Worm (Caenorhabditis elegans) whole organism, L1 larva: ENCODE results near the gene ivd-1.
A peak's percentile ranks its signal among the peaks of the same experiment; 100 is the strongest.

Source experiments
- C34B4.2 ChIP-seq: sonication (generic microtip); optimal IDR thresholded peaks from 2 replicates; lab custom pipeline; 2017; ENCODE audit warnings: mild to moderate bottlenecking, missing genetic modification characterization, missing compliant biosample characterization
- F16B12.6 ChIP-seq: fragments of 150-350 bp; optimal IDR thresholded peaks from 2 replicates; lab custom pipeline; 2014; ENCODE audit warnings: missing biosample characterization, missing genetic modification characterization
- aly-2 ChIP-seq: fragments of 150-350 bp; optimal IDR thresholded peaks from 2 replicates; lab custom pipeline; 2014; ENCODE audit warnings: missing biosample characterization, missing genetic modification characterization
- blmp-1 ChIP-seq: fragments of 150-350 bp; optimal IDR thresholded peaks from 2 replicates; lab custom pipeline; 2014; ENCODE audit warnings: missing biosample characterization, missing genetic modification characterization
- ceh-90 ChIP-seq: sonication (generic microtip); optimal IDR thresholded peaks from 2 replicates; lab custom pipeline; 2016; ENCODE audit warnings: missing genetic modification characterization, missing compliant biosample characterization
- dpl-1 ChIP-seq, 3 experiments: fragments of 150-350 bp in 2 of 3; sonication (generic microtip) in 1 of 3; optimal IDR thresholded peaks; 2 replicates each; lab custom pipeline; 2014 to 2017; ENCODE audit warnings: missing biosample characterization in 3 of 3, missing genetic modification characterization in 3 of 3, missing genetic modification reagents in 3 of 3
- dsc-1 ChIP-seq: sonication (generic microtip); optimal IDR thresholded peaks from 2 replicates; lab custom pipeline; 2016; ENCODE audit warnings: mild to moderate bottlenecking, missing genetic modification characterization, missing compliant biosample characterization
- efl-1 ChIP-seq, 4 experiments: fragments of 150-350 bp; optimal IDR thresholded peaks in 3 of 4; peaks in 1 of 4; 1 replicate in 1 of 4; 2 replicates in 3 of 4; lab custom pipeline; 2014; ENCODE audit warnings: missing biosample characterization in 2 of 4, missing genetic modification characterization in 2 of 4, missing genetic modification reagents in 2 of 4
- grh-1 ChIP-seq: fragments of 200-800 bp; sonication (Bioruptor generic); IDR thresholded peaks from 2 replicates; pipeline ENCODE4 v1.3.6; 2022; ENCODE audit warnings: missing genetic modification reagents, missing genetic modification characterization, missing compliant biosample characterization
- hlh-17 ChIP-seq: fragments of 200-800 bp; sonication (Bioruptor generic); optimal IDR thresholded peaks from 2 replicates; lab custom pipeline; 2018; ENCODE audit warnings: missing genetic modification characterization, mild to moderate bottlenecking, missing compliant biosample characterization, moderate library complexity, borderline replicate concordance
- hlh-4 ChIP-seq: sonication (generic microtip); optimal IDR thresholded peaks from 2 replicates; lab custom pipeline; 2016; ENCODE audit warnings: mild to moderate bottlenecking, missing genetic modification characterization, missing compliant biosample characterization
- irx-1 ChIP-seq: sonication (generic microtip); optimal IDR thresholded peaks from 2 replicates; lab custom pipeline; 2016; ENCODE audit warnings: missing genetic modification characterization, missing compliant biosample characterization
- isw-1 ChIP-seq: fragments of 200-800 bp; sonication (Bioruptor generic); IDR thresholded peaks from 2 replicates; pipeline ENCODE4 v1.3.6; 2022; ENCODE audit warnings: missing genetic modification characterization, missing compliant biosample characterization
- jun-1 ChIP-seq: fragments of 150-350 bp; optimal IDR thresholded peaks from 2 replicates; lab custom pipeline; 2014; ENCODE audit warnings: missing biosample characterization, missing genetic modification reagents, missing genetic modification characterization
- lin-13 ChIP-seq: fragments of 150-350 bp; optimal IDR thresholded peaks from 2 replicates; lab custom pipeline; 2014; ENCODE audit warnings: missing biosample characterization, missing genetic modification reagents, missing genetic modification characterization
- lin-14 ChIP-seq: fragments of 200-800 bp; sonication (Bioruptor generic); optimal IDR thresholded peaks from 2 replicates; lab custom pipeline; 2018; ENCODE audit warnings: mild to moderate bottlenecking, missing genetic modification characterization, moderate library complexity, missing compliant biosample characterization
- lsy-2 ChIP-seq, 2 experiments: fragments of 150-350 bp; optimal IDR thresholded peaks; 2 replicates each; lab custom pipeline; 2014; ENCODE audit warnings: missing biosample characterization in 2 of 2, missing genetic modification characterization in 2 of 2
- mab-9 ChIP-seq: fragments of 200-800 bp; sonication (Bioruptor generic); IDR thresholded peaks from 2 replicates; pipeline ENCODE4 v1.3.6; 2022; ENCODE audit warnings: missing genetic modification reagents, missing genetic modification characterization, missing compliant biosample characterization
- mep-1 ChIP-seq: fragments of 150-350 bp; optimal IDR thresholded peaks from 2 replicates; lab custom pipeline; 2014; ENCODE audit warnings: missing biosample characterization, missing genetic modification characterization
- nhr-20 ChIP-seq: sonication (generic microtip); optimal IDR thresholded peaks from 2 replicates; lab custom pipeline; 2016; ENCODE audit warnings: mild to moderate bottlenecking, missing genetic modification characterization, missing compliant biosample characterization
- nhr-71 ChIP-seq: sonication (generic microtip); optimal IDR thresholded peaks from 2 replicates; lab custom pipeline; 2016; ENCODE audit warnings: mild to moderate bottlenecking, missing genetic modification characterization, moderate library complexity, missing compliant biosample characterization
- nhr-77 ChIP-seq: fragments of 150-350 bp; optimal IDR thresholded peaks from 2 replicates; lab custom pipeline; 2014; ENCODE audit warnings: missing biosample characterization, missing genetic modification characterization
- nhr-85 ChIP-seq: sonication (generic microtip); peaks from one replicate; lab custom pipeline; 2016; ENCODE audit warnings: missing genetic modification characterization, inconsistent platforms, missing compliant biosample characterization
- pag-3 ChIP-seq: sonication (generic microtip); optimal IDR thresholded peaks from 2 replicates; lab custom pipeline; 2017; ENCODE audit warnings: missing genetic modification characterization, mild to moderate bottlenecking, missing compliant biosample characterization, antibody characterized with exemption, borderline replicate concordance; ENCODE audit not compliant: insufficient read depth
- pax-3 ChIP-seq: fragments of 200-800 bp; sonication (Bioruptor generic); optimal IDR thresholded peaks from 2 replicates; lab custom pipeline; 2018; ENCODE audit warnings: mild to moderate bottlenecking, missing genetic modification characterization, moderate library complexity, missing compliant biosample characterization
- pqm-1 ChIP-seq: sonication (generic microtip); optimal IDR thresholded peaks from 3 replicates; lab custom pipeline; 2017; ENCODE audit warnings: missing biosample characterization, missing genetic modification characterization
- rnt-1 ChIP-seq: sonication (generic microtip); optimal IDR thresholded peaks from 2 replicates; lab custom pipeline; 2016; ENCODE audit warnings: mild to moderate bottlenecking, missing genetic modification characterization, moderate library complexity, missing compliant biosample characterization
- snpc-4 ChIP-seq: fragments of 150-350 bp; optimal IDR thresholded peaks from 2 replicates; lab custom pipeline; 2014; ENCODE audit warnings: missing biosample characterization, missing genetic modification characterization
- snu-23 ChIP-seq: sonication (generic microtip); optimal IDR thresholded peaks from 2 replicates; lab custom pipeline; 2016; ENCODE audit warnings: missing genetic modification characterization, missing compliant biosample characterization
- tlp-1 ChIP-seq: fragments of 150-350 bp; optimal IDR thresholded peaks from 2 replicates; lab custom pipeline; 2014; ENCODE audit warnings: missing biosample characterization, missing genetic modification characterization
- unc-130 ChIP-seq: fragments of 150-350 bp; optimal IDR thresholded peaks from 2 replicates; lab custom pipeline; 2017; ENCODE audit warnings: missing biosample characterization, missing genetic modification characterization, inconsistent platforms
- vab-15 ChIP-seq: sonication (generic microtip); optimal IDR thresholded peaks from 2 replicates; lab custom pipeline; 2017; ENCODE audit warnings: missing genotype, mild to moderate bottlenecking, missing genetic modification characterization, missing compliant biosample characterization
- xbp-1 ChIP-seq: sonication (generic microtip); optimal IDR thresholded peaks from 2 replicates; lab custom pipeline; 2016; ENCODE audit warnings: missing genetic modification characterization, missing compliant biosample characterization
- ztf-11 ChIP-seq, 2 experiments: sonication (generic microtip); optimal IDR thresholded peaks; 2 replicates each; lab custom pipeline; 2016 to 2017; ENCODE audit warnings: missing genetic modification characterization in 2 of 2, missing biosample characterization in 1 of 2, missing compliant biosample characterization in 1 of 2
- ztf-4 ChIP-seq: fragments of 150-350 bp; optimal IDR thresholded peaks from 2 replicates; lab custom pipeline; 2014; ENCODE audit warnings: missing biosample characterization, missing genetic modification characterization

ivd-1 gene

DNA sequence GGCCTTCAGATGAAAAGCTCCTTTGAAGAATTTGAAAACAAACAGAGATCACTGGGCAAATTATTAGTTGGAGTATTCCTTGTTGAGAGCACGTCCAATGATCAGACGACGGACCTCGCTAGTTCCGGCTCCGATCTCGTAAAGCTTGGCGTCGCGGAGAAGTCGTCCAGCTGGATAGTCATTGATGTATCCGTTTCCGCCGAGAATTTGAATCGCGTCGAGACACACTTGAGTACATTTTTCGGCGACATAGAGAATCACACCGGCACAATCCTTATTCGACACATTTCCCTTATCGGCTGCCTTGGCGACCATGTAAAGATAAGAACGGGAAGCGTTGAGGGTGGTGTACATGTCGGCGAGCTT lies 1.7 kb downstream of the ivd-1 start:
- TF ChIP-seq ceh-90 (no peak), irx-1 (tag; lab: Kevin White, UChicago) (no peak), unc-130 (tag; lab: Kevin White, UChicago) (no peak), ztf-4 (tag; lab: Kevin White, UChicago) (no peak), xbp-1 (tag; lab: Kevin White, UChicago) (no peak), grh-1 (GFP tag; lab: Robert Waterston, UW) (no peak), pqm-1 (tag; lab: Kevin White, UChicago) (no peak), jun-1 (tag; lab: Kevin White, UChicago) (no peak), mab-9 (GFP tag; lab: Robert Waterston, UW) (no peak), F16B12.6 (tag; lab: Kevin White, UChicago) (no peak), hlh-4 (tag; lab: Kevin White, UChicago) (no peak), dpl-1 (GFP tag; optimal IDR thresholded peaks at IDR 0.05; lab: Kevin White, UChicago) (no peak), snpc-4 (tag; lab: Kevin White, UChicago) (no peak), tlp-1 (no peak), nhr-71 (no peak), efl-1 (optimal IDR thresholded peaks at IDR 0.05; lab: Kevin White, UChicago) (no peak), efl-1 (GFP tag; optimal IDR thresholded peaks at IDR 0.05 in 1 of 2; lab: Kevin White, UChicago) (no peak), vab-15 (tag; lab: Kevin White, UChicago) (no peak)
- TF ChIP-seq, all 84 proteins: peak for 0

DNA sequence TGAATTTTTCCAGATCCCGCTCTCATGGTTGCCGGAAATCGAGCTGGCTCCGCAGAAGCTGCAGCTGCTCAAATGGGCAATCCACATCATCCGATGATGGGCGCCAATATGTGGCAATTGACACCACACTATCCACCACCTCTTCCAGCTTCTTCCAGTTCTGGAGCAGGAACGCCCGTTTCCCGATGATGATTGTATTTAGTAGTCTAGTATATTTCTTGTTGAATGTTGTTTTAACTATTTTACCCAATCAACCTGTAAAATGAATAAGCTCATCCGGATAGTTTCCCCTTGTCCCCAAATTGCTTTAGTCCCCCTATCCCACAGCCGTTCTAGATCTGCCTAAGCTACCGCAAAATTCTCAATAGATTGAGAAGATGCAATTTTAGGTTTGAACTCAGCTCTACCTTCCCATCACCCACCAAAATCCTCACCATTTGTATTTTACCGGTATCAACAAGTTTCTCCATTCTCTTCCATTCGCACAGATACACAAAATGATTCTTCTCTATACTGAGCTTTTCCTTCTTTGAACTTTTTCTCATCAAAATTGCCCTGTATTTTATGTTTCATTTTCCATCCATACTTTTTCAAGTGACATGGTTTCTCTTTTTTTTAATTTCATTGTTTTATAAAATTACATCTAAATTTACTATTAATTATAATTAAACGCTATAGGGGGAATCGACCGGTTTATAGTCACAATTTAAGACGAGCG lies 2.3 kb downstream of the ivd-1 start:
- no peak for TF ChIP-seq mep-1 (tag; lab: Kevin White, UChicago)
- TF ChIP-seq pqm-1 (tag; lab: Kevin White, UChicago) = no peak
- peak; percentile 43 for TF ChIP-seq aly-2 (tag; lab: Kevin White, UChicago)
- TF ChIP-seq tlp-1 = no peak
- no peak for TF ChIP-seq efl-1 (optimal IDR thresholded peaks at IDR 0.05; lab: Kevin White, UChicago)
- TF ChIP-seq efl-1 (GFP tag; optimal IDR thresholded peaks at IDR 0.05 in 1 of 2; lab: Kevin White, UChicago) = peak in 1 of 2 experiments; percentile 80
- TF ChIP-seq lin-14 (GFP tag; lab: Kevin White, UChicago) = no peak

DNA sequence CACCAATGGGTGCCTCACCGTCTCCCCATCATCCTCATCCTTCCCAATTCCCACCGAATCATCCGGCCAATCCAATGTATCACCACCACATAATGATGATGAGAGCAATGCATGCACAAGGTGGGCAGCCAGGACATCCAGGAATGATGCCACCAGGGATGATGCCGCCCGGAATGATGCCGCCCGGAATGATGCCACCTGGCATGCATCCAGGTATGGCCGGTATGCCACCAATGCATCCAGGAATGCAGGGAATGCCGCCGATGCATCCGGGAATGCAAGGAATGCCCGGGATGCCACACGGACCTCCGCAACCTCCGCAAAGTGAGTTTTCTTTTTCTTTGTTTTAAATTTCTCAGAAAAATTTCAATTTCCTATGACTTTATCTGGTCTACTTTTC lies 2.9 kb downstream of the ivd-1 start:
- TF ChIP-seq lin-13 (GFP tag; lab: Kevin White, UChicago) (no peak), dsc-1 (tag; lab: Kevin White, UChicago) (no peak), isw-1 (no peak)

DNA sequence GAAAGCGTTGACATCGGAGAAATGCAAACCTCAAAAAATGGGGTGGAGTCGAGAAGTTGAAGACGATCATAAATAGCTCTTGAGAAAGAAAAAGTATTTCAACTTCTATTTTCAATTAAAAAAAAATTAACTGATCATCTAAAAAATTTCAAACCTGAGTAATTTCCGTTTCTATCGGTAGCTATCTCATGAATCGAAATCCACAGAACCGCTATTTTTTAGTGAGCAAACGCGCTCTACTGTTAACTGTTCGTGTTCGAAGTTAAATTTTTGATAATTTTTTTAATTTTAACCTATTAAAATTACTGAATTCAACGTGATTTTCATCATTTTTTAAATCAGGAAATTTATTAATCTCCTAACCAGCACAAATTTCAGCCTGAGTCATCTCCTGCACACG lies 4.8 kb downstream of the ivd-1 start:
- TF ChIP-seq nhr-20 (tag; lab: Kevin White, UChicago) (no peak), efl-1 (optimal IDR thresholded peaks at IDR 0.05; lab: Kevin White, UChicago) (peak in 1 of 2 experiments; percentile 13), efl-1 (GFP tag; optimal IDR thresholded peaks at IDR 0.05 in 1 of 2; lab: Kevin White, UChicago) (no peak)

DNA sequence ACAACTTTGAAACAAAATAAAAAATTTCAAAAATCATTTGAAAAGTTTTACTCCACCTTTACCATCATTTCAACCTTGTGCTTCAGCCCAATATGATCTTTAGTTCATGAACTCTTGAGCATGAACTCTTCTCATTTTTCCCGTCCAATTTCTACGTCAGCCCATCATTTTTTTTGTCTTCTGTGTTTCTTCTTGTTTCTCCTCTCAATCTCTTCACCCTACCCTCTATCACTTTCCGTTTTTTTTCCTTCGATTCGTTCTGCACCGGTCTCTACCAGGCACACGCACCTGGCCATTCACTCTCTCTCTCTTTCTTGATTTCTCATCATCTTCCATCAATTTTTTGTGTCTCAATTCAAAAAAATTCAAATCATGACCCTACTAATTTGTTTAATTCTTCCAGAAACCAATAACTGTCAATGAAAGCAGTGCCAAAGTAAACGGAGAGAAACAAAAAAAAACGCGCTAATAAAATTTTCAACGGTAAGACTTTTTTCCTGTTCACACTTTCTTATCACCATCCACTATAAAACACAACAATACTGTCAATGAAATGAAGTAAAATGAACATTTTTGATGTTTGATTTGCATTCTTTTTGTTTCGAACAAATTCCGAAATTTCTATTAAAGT lies 5.6 kb downstream of the ivd-1 start, which contains the start of gene pygo-1:
Gene pygo-1, plus strand, starts transcription at position 404 of the 631 bp plus-strand sequence.
- TF ChIP-seq rnt-1 (tag; lab: Kevin White, UChicago) = peak; percentile 41
- TF ChIP-seq pag-3 = no peak
- TF ChIP-seq efl-1 (optimal IDR thresholded peaks at IDR 0.05; lab: Kevin White, UChicago) = no peak
- peak in 1 of 2 experiments; percentile 86 for TF ChIP-seq efl-1 (GFP tag; optimal IDR thresholded peaks at IDR 0.05 in 1 of 2; lab: Kevin White, UChicago)
- TF ChIP-seq hlh-17 (GFP tag; lab: Kevin White, UChicago) = no peak
- TF ChIP-seq pax-3 = no peak
- TF ChIP-seq nhr-77 = no peak
- peak; percentile 24 for TF ChIP-seq lin-14 (GFP tag; lab: Kevin White, UChicago)
- TF ChIP-seq C34B4.2 (tag; lab: Kevin White, UChicago) = no peak
- TF ChIP-seq snu-23 (GFP tag; lab: Kevin White, UChicago) = peak; percentile 39
- peak; percentile 16 for TF ChIP-seq mep-1 (tag; lab: Kevin White, UChicago)
- no peak for TF ChIP-seq ztf-11 (tag; optimal IDR thresholded peaks at IDR 0.05; lab: Kevin White, UChicago)
- TF ChIP-seq xbp-1 (tag; lab: Kevin White, UChicago) = no peak
- peak; percentile 93 for TF ChIP-seq blmp-1 (tag; lab: Kevin White, UChicago)
- no peak for TF ChIP-seq lin-13 (GFP tag; lab: Kevin White, UChicago)
- peak; percentile 68 for TF ChIP-seq nhr-85 (tag; lab: Kevin White, UChicago)
- peak in 1 of 2 experiments; percentile 20 for TF ChIP-seq lsy-2 (tag; optimal IDR thresholded peaks at IDR 0.05; lab: Kevin White, UChicago)
- peak; percentile 32 for TF ChIP-seq nhr-71
- TF ChIP-seq, all 84 proteins: peak for 9
